Worm (Caenorhabditis elegans): ENCODE measurements around the gene T07G12.5.

Gene T07G12.5

ce11 chrIV:10513266-10513665, 31.7 kb downstream of the T07G12.5 start:
- no peak for TF ChIP-seq Y53F4B.3 (GFP tag; IDR thresholded peaks at IDR 0.05)
- TF ChIP-seq F37B4.10 (GFP tag; IDR thresholded peaks at IDR 0.05) = no peak
- TF ChIP-seq unc-62 (GFP tag; optimal IDR thresholded peaks at IDR 0.05) = peak; percentile 56
- TF ChIP-seq cebp-1 (GFP tag; IDR thresholded peaks at IDR 0.05) = no peak
- TF ChIP-seq cebp-1 (tag; optimal IDR thresholded peaks at IDR 0.05) = peak; percentile 57
- TF ChIP-seq nhr-80 (tag; optimal IDR thresholded peaks at IDR 0.05) = peak; percentile 57

- TF ChIP-seq fkh-3 (tag; optimal IDR thresholded peaks at IDR 0.05) = no peak
These were observed 32.2 kb downstream of the T07G12.5 start for ce11 chrIV:10512752-10513151.

ce11 chrIV:10511432-10511831, 33.5 kb downstream of the T07G12.5 start:
- TF ChIP-seq Y53G8AR.9 (GFP tag; conservative IDR thresholded peaks at IDR 0.05) = 0 out of 2 replicates have a peak, but pooled peaks have one; percentile 37
- TF ChIP-seq Y56A3A.18 (GFP tag; IDR thresholded peaks at IDR 0.05) = 0 out of 2 replicates have a peak, but pooled peaks have one; percentile 13
- TF ChIP-seq nhr-80 (tag; optimal IDR thresholded peaks at IDR 0.05) = peak; percentile 77
- peak; percentile 59 for TF ChIP-seq hsf-1 (GFP tag; IDR thresholded peaks at IDR 0.05)
- peak; percentile 13 for TF ChIP-seq nhr-90 (tag; optimal IDR thresholded peaks at IDR 0.05)
- TF ChIP-seq madf-10 (tag; optimal IDR thresholded peaks at IDR 0.05) = peak; percentile 51
- TF ChIP-seq pha-4 (tag; optimal IDR thresholded peaks at IDR 0.05) = peak; percentile 15
- TF ChIP-seq F10E7.11 (tag; optimal IDR thresholded peaks at IDR 0.05) = no peak
- TF ChIP-seq F55B11.4 (tag; optimal IDR thresholded peaks at IDR 0.05; ENCODE audit: borderline replicate concordance, insufficient read depth) = no peak
- 0 out of 2 replicates have a peak, but pooled peaks have one; percentile 13 for TF ChIP-seq egl-44 (GFP tag; IDR thresholded peaks at IDR 0.05)
- no peak for TF ChIP-seq xnd-1 (tag; optimal IDR thresholded peaks at IDR 0.05)
- TF ChIP-seq bed-1 (GFP tag; IDR thresholded peaks at IDR 0.05) = no peak
- TF ChIP-seq F23B12.7 (tag; optimal IDR thresholded peaks at IDR 0.05; ENCODE audit: insufficient read depth) = no peak
- peak; percentile 41 for TF ChIP-seq unc-62 (GFP tag; optimal IDR thresholded peaks at IDR 0.05)
- no peak for TF ChIP-seq cebp-2 (GFP tag; IDR thresholded peaks at IDR 0.05)
- no peak for TF ChIP-seq cebp-1 (GFP tag; IDR thresholded peaks at IDR 0.05)
- peak; percentile 48 for TF ChIP-seq cebp-1 (tag; optimal IDR thresholded peaks at IDR 0.05)
- TF ChIP-seq akir-1 (GFP tag; optimal IDR thresholded peaks at IDR 0.05) = no peak
- TF ChIP-seq ceh-58 (GFP tag; IDR thresholded peaks at IDR 0.05) = no peak
- TF ChIP-seq hmg-1.2 (GFP tag; IDR thresholded peaks at IDR 0.05) = no peak
- TF ChIP-seq efl-1 (GFP tag; optimal IDR thresholded peaks at IDR 0.05) = no peak
- TF ChIP-seq atf-7 (tag; optimal IDR thresholded peaks at IDR 0.05) = peak; percentile 97
- peak; percentile 56 for TF ChIP-seq B0336.3 (GFP tag; IDR thresholded peaks at IDR 0.05)
- TF ChIP-seq F49E8.2 (tag; optimal IDR thresholded peaks at IDR 0.05; ENCODE audit: insufficient read depth) = no peak
- TF ChIP-seq ets-4 (GFP tag; optimal IDR thresholded peaks at IDR 0.05) = peak; percentile 39
- no peak for TF ChIP-seq mes-4 (tag; optimal IDR thresholded peaks at IDR 0.05)
- no peak for TF ChIP-seq madf-3 (GFP tag; IDR thresholded peaks at IDR 0.05)

ce11 chrIV:10507586-10507985, 37.4 kb downstream of the T07G12.5 start:
- TF ChIP-seq snpc-3.4 (tag; optimal IDR thresholded peaks at IDR 0.05) (no peak), egl-44 (GFP tag; IDR thresholded peaks at IDR 0.05) (no peak), nfyb-1 (GFP tag; IDR thresholded peaks at IDR 0.05) (no peak), rcor-1 (GFP tag; IDR thresholded peaks at IDR 0.05) (no peak), xnd-1 (tag; optimal IDR thresholded peaks at IDR 0.05) (no peak), madf-3 (GFP tag; IDR thresholded peaks at IDR 0.05) (no peak), lin-40 (tag; optimal IDR thresholded peaks at IDR 0.05) (peak; percentile 12)
